Fruit fly (Drosophila melanogaster): Measurements from ENCODE around the gene side-VII.

Gene side-VII

DNA sequence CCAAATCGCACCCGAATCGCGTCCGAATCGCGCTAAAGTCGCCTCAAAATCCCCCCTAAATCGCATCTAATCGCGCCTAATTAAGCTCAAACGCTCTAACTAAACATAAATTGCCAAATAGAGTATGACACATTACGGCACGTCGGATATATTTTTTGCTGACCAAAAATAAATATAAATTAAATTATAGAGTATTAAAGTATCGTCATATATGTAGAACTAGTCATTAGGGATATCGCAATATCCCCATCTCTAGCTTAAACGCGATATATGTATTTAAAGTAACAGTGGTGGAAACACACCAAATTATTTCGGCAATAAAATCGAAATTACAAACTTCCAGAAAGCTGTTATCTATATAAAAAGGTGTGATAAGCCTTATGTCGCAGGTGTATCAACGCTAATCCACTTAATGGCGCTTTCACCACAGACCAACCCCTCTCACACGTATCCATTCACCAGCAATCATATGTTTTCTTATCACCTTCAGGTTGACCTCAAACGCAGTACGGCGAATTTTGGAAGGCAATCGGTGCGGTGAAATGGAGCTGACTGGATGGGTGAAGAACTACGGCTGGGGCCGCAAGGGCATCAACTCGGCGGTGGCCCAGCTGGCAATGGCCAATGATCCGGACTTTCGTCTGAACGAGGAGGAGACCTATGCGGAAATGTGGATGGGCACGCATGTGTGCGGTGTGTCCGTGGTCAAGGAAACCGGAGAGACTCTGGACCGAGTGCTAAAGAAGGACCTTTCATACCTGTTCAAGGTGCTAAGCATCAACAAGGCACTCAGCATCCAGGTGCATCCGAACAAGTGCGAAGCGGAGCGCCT is 19.8 kb upstream of the side-VII start, which contains the start of gene Mpi (continued):
- TF ChIP-seq sug (tag; optimal IDR thresholded peaks at IDR 0.05) (peak; percentile 56), fd96Cb (tag; optimal IDR thresholded peaks at IDR 0.05) (peak; percentile 19), nerfin-2 (GFP tag; IDR thresholded peaks at IDR 0.05; ENCODE audit: partially characterized antibody) (peak; percentile 31; the same call in 1 of the 2 replicates), CG8944 (GFP tag; optimal IDR thresholded peaks at IDR 0.05) (no peak), CoRest (tag; optimal IDR thresholded peaks at IDR 0.05) (peak; percentile 40), CG18262 (tag; optimal IDR thresholded peaks at IDR 0.05) (no peak), lab (GFP tag; optimal IDR thresholded peaks at IDR 0.05) (no peak), Eip74EF (GFP tag; optimal IDR thresholded peaks at IDR 0.05) (no peak), az2 (GFP tag; optimal IDR thresholded peaks at IDR 0.05) (peak; percentile 37), CG17568 (GFP tag; optimal IDR thresholded peaks at IDR 0.05) (no peak), CG13296 (GFP tag; optimal IDR thresholded peaks at IDR 0.05) (peak; percentile 29), CG3281 (GFP tag; optimal IDR thresholded peaks at IDR 0.05) (peak; percentile 33), crp (GFP tag; optimal IDR thresholded peaks at IDR 0.05) (peak in 1 of 2 experiments; percentile 79), lbe (GFP tag; optimal IDR thresholded peaks at IDR 0.05) (peak; percentile 51), CG6854 (GFP tag; optimal IDR thresholded peaks at IDR 0.05) (peak; percentile 8), CG2129 (GFP tag; IDR thresholded peaks at IDR 0.05; ENCODE audit: partially characterized antibody) (peak; percentile 45; the same call in 1 of the 2 replicates), CG7745 (tag; optimal IDR thresholded peaks at IDR 0.05) (peak; percentile 1), Chrac-16 (GFP tag; optimal IDR thresholded peaks at IDR 0.05) (peak; percentile 21), unc-4 (GFP tag; IDR thresholded peaks at IDR 0.05; ENCODE audit: partially characterized antibody) (peak; percentile 63), CG13424 (tag; optimal IDR thresholded peaks at IDR 0.05) (peak; percentile 49), Scr (GFP tag; IDR thresholded peaks at IDR 0.05; ENCODE audit: partially characterized antibody) (peak; percentile 66), so (GFP tag; IDR thresholded peaks at IDR 0.05) (0 out of 3 replicates have a peak, but pooled peaks have one; percentile 30), zf30C (GFP tag; optimal IDR thresholded peaks at IDR 0.05) (no peak), row (GFP tag; IDR thresholded peaks at IDR 0.05) (peak; percentile 92), CG9797 (GFP tag; optimal IDR thresholded peaks at IDR 0.05) (peak; percentile 6), Hr3 (GFP tag; optimal IDR thresholded peaks at IDR 0.05) (peak; percentile 23), CG2120 (GFP tag; optimal IDR thresholded peaks at IDR 0.05) (peak; percentile 55), CG13624 (GFP tag; optimal IDR thresholded peaks at IDR 0.05) (peak; percentile 28), zfh2 (GFP tag; optimal IDR thresholded peaks at IDR 0.05) (no peak), sr (GFP tag; IDR thresholded peaks at IDR 0.05) (0 out of 3 replicates have a peak, but pooled peaks have one; percentile 7), CG15269 (tag; optimal IDR thresholded peaks at IDR 0.05) (no peak), Dp (GFP tag; optimal IDR thresholded peaks at IDR 0.05) (peak; percentile 18), CG10321 (GFP tag; IDR thresholded peaks at IDR 0.05) (no peak), sima (GFP tag; optimal IDR thresholded peaks at IDR 0.05) (no peak), ato (GFP tag; IDR thresholded peaks at IDR 0.05; ENCODE audit: partially characterized antibody) (0 out of 2 replicates have a peak, but pooled peaks have one; percentile 45), hb (GFP tag; IDR thresholded peaks at IDR 0.05; ENCODE audit: partially characterized antibody) (no peak), Ravus (GFP tag; IDR thresholded peaks at IDR 0.05) (no peak), Dll (GFP tag; IDR thresholded peaks at IDR 0.05; ENCODE audit: partially characterized antibody) (peak; percentile 67), ssp (GFP tag; IDR thresholded peaks at IDR 0.05) (peak; percentile 16; the same call in 1 of the 2 replicates), CG10543 (GFP tag; optimal IDR thresholded peaks at IDR 0.05) (peak; percentile 25), CG30020 (tag; optimal IDR thresholded peaks at IDR 0.05) (peak; percentile 70), sd (tag; optimal IDR thresholded peaks at IDR 0.05) (no peak), Atf-2 (GFP tag; optimal IDR thresholded peaks at IDR 0.05) (no peak), CG18599 (GFP tag; optimal IDR thresholded peaks at IDR 0.05) (no peak), CG9932 (GFP tag; IDR thresholded peaks at IDR 0.05) (peak; percentile 36), Oli (tag; optimal IDR thresholded peaks at IDR 0.05) (no peak)

Data from whole organism, embryonic.